Worm (Caenorhabditis elegans) whole organism, L2 larva: ENCODE results near the gene dis-3.

ENCODE experiments used
- ama-1 ChIP-seq: fragments of 150-350 bp; optimal IDR thresholded peaks from 2 replicates; lab custom pipeline; 2018; ENCODE audit warnings: inconsistent platforms
- fos-1 ChIP-seq: fragments of 150-350 bp; optimal IDR thresholded peaks from 2 replicates; lab custom pipeline; 2014; ENCODE audit warnings: missing biosample characterization, missing genetic modification characterization
- nhr-12 ChIP-seq: fragments of 150-350 bp; optimal IDR thresholded peaks from 2 replicates; lab custom pipeline; 2014; ENCODE audit warnings: missing biosample characterization, missing genetic modification characterization
- snpc-4 ChIP-seq: fragments of 150-350 bp; optimal IDR thresholded peaks from 2 replicates; lab custom pipeline; 2014; ENCODE audit warnings: missing biosample characterization, missing genetic modification characterization

- no peak for TF ChIP-seq nhr-12 (tag; lab: Kevin White, UChicago)
- no peak for TF ChIP-seq snpc-4
- TF ChIP-seq fos-1 (tag; lab: Kevin White, UChicago): no peak
- no peak for TF ChIP-seq ama-1
These were observed 14.4 kb downstream of the dis-3 start, which contains the start of gene spch-1 for ce11 chrIV:10111441-10111840.
